Fruit fly (Drosophila melanogaster) whole organism, adult: ENCODE data around the gene CG7011.

Source experiments
- CG12768 ChIP-seq: fragments of 200-800 bp; sonication (Bioruptor generic); optimal IDR thresholded peaks from 2 replicates; lab custom pipeline; 2017; ENCODE audit warnings: missing biosample characterization, missing genetic modification characterization, mild to moderate bottlenecking, moderate library complexity, missing genetic modification reagents
- CG14711 ChIP-seq: fragments of 200-800 bp; sonication (Bioruptor generic); optimal IDR thresholded peaks from 2 replicates; lab custom pipeline; 2018; ENCODE audit warnings: missing biosample characterization, mild to moderate bottlenecking, missing genetic modification characterization, moderate library complexity
- CG5204 ChIP-seq: fragments of 200-800 bp; sonication (Bioruptor generic); optimal IDR thresholded peaks from 2 replicates; lab custom pipeline; 2016; ENCODE audit warnings: missing biosample characterization, missing genetic modification characterization
- Clk ChIP-seq: fragments of 200-800 bp; sonication (Bioruptor generic); optimal IDR thresholded peaks from 2 replicates; lab custom pipeline; 2017; ENCODE audit warnings: missing biosample characterization, missing genetic modification characterization
- Hr96 ChIP-seq: fragments of 200-800 bp; sonication (Bioruptor generic); optimal IDR thresholded peaks from 2 replicates; lab custom pipeline; 2016; ENCODE audit warnings: missing biosample characterization, missing genetic modification characterization
- cic ChIP-seq: fragments of 200-800 bp; sonication (Bioruptor generic); optimal IDR thresholded peaks from 2 replicates; lab custom pipeline; 2017; ENCODE audit warnings: missing biosample characterization, mild to moderate bottlenecking, missing genetic modification characterization, moderate library complexity
- kay ChIP-seq: fragments of 200-800 bp; sonication (Bioruptor generic); peaks from one replicate; lab custom pipeline; 2016; ENCODE audit warnings: missing biosample characterization, missing genetic modification characterization, borderline replicate concordance
- ovo ChIP-seq: fragments of 200-800 bp; sonication (Bioruptor generic); optimal IDR thresholded peaks from 2 replicates; lab custom pipeline; 2016; ENCODE audit warnings: missing biosample characterization, missing genetic modification characterization
- pad ChIP-seq: fragments of 200-800 bp; sonication (Bioruptor generic); optimal IDR thresholded peaks from 3 replicates; lab custom pipeline; 2017; ENCODE audit warnings: missing biosample characterization, missing genetic modification characterization, mild to moderate bottlenecking, moderate library complexity, missing genetic modification reagents
- tj ChIP-seq: fragments of 200-800 bp; sonication (Bioruptor generic); optimal IDR thresholded peaks from 3 replicates; lab custom pipeline; 2017; ENCODE audit warnings: missing biosample characterization, mild to moderate bottlenecking, missing genetic modification characterization, moderate library complexity

dm6 chr3L:15123736-15124135, 39.7 kb downstream of the CG7011 start:
- TF ChIP-seq CG5204 (GFP tag; lab: Kevin White, UChicago) = no peak
- TF ChIP-seq cic (GFP tag; lab: Kevin White, UChicago) = no peak
- TF ChIP-seq CG14711 = no peak
- no peak for TF ChIP-seq pad (GFP tag; lab: Kevin White, UChicago)
- TF ChIP-seq tj (GFP tag; lab: Kevin White, UChicago) = peak; percentile 14
- TF ChIP-seq CG12768 (GFP tag; lab: Kevin White, UChicago) = no peak
- TF ChIP-seq Clk (GFP tag; lab: Kevin White, UChicago) = no peak
- TF ChIP-seq Hr96 = no peak
- no peak for TF ChIP-seq kay
- no peak for TF ChIP-seq ovo (GFP tag; lab: Kevin White, UChicago)
